Fruit fly (Drosophila melanogaster) whole organism, pupa: Measurements from ENCODE around the gene Cdc37.

ENCODE experiments used
- CG10348 ChIP-seq: fragments of 200-800 bp; sonication (Bioruptor generic); IDR thresholded peaks from 2 replicates; pipeline ENCODE4 v1.3.6; 2022; ENCODE audit warnings: missing biosample characterization, missing genetic modification characterization
- CG12605 ChIP-seq: fragments of 200-800 bp; sonication (Bioruptor generic); IDR thresholded peaks from 2 replicates; pipeline ENCODE4 v1.3.6; 2022; ENCODE audit warnings: missing biosample characterization, missing genetic modification characterization
- CG13204 ChIP-seq: fragments of 200-800 bp; sonication (Bioruptor generic); optimal IDR thresholded peaks from 2 replicates; lab custom pipeline; 2018; ENCODE audit warnings: missing biosample characterization, mild to moderate bottlenecking, missing genetic modification characterization, moderate library complexity
- CG14655 ChIP-seq: fragments of 200-800 bp; sonication (Bioruptor generic); optimal IDR thresholded peaks from 3 replicates; lab custom pipeline; 2017; ENCODE audit warnings: mild to moderate bottlenecking, missing biosample characterization, missing genetic modification reagents, missing genetic modification characterization
- CG15710 ChIP-seq: fragments of 200-800 bp; sonication (Bioruptor generic); optimal IDR thresholded peaks from 2 replicates; lab custom pipeline; 2018; ENCODE audit warnings: missing biosample characterization, mild to moderate bottlenecking, missing genetic modification characterization, moderate library complexity
- CG17806 ChIP-seq: fragments of 200-800 bp; sonication (Bioruptor generic); optimal IDR thresholded peaks from 2 replicates; lab custom pipeline; 2018; ENCODE audit warnings: missing biosample characterization, mild to moderate bottlenecking, missing genetic modification characterization, moderate library complexity
- CG32121 ChIP-seq: fragments of 200-800 bp; sonication (Bioruptor generic); IDR thresholded peaks from 2 replicates; pipeline ENCODE4 v1.3.6; 2022; ENCODE audit warnings: missing biosample characterization, missing genetic modification characterization
- CG34367 ChIP-seq: fragments of 200-800 bp; sonication (Bioruptor generic); optimal IDR thresholded peaks from 2 replicates; lab custom pipeline; 2018; ENCODE audit warnings: missing biosample characterization, mild to moderate bottlenecking, missing genetic modification characterization
- CG4496 ChIP-seq: fragments of 200-800 bp; sonication (Bioruptor generic); IDR thresholded peaks from 3 replicates; pipeline ENCODE4 v1.3.6; 2022; ENCODE audit warnings: missing biosample characterization, missing genetic modification characterization
- CG8159 ChIP-seq: fragments of 200-800 bp; sonication (Bioruptor generic); optimal IDR thresholded peaks from 3 replicates; lab custom pipeline; 2018; ENCODE audit warnings: missing biosample characterization, mild to moderate bottlenecking, missing genetic modification characterization, moderate library complexity
- CG8301 ChIP-seq: fragments of 200-800 bp; sonication (Bioruptor generic); optimal IDR thresholded peaks from 2 replicates; lab custom pipeline; 2018; ENCODE audit warnings: missing biosample characterization, mild to moderate bottlenecking, missing genetic modification characterization
- CG9948 ChIP-seq: fragments of 200-800 bp; sonication (Bioruptor generic); optimal IDR thresholded peaks from 2 replicates; lab custom pipeline; 2018; ENCODE audit warnings: missing biosample characterization, mild to moderate bottlenecking, missing genetic modification characterization, moderate library complexity
- D1 ChIP-seq: fragments of 200-800 bp; sonication (Bioruptor generic); optimal IDR thresholded peaks from 2 replicates; lab custom pipeline; 2018; ENCODE audit warnings: missing biosample characterization, mild to moderate bottlenecking, missing genetic modification characterization, moderate library complexity
- EcR ChIP-seq: fragments of 200-800 bp; sonication (Bioruptor generic); optimal IDR thresholded peaks from 3 replicates; lab custom pipeline; 2019; ENCODE audit warnings: missing biosample characterization, missing genetic modification characterization, mild to moderate bottlenecking, moderate library complexity, missing genetic modification reagents
- Ets98B ChIP-seq: fragments of 200-800 bp; sonication (Bioruptor generic); IDR thresholded peaks from 2 replicates; pipeline ENCODE4 v1.3.6; 2022; ENCODE audit warnings: missing biosample characterization, missing genetic modification characterization
- Pif1A ChIP-seq: fragments of 200-800 bp; sonication (Bioruptor generic); optimal IDR thresholded peaks from 3 replicates; lab custom pipeline; 2016; ENCODE audit warnings: missing biosample characterization, missing genetic modification characterization
- Pif1B ChIP-seq: fragments of 200-800 bp; sonication (Bioruptor generic); optimal IDR thresholded peaks from 3 replicates; lab custom pipeline; 2016; ENCODE audit warnings: missing biosample characterization, missing genetic modification characterization
- Snoo ChIP-seq: fragments of 200-800 bp; sonication (Bioruptor generic); optimal IDR thresholded peaks from 3 replicates; lab custom pipeline; 2017; ENCODE audit warnings: missing biosample characterization, mild to moderate bottlenecking, missing genetic modification characterization, inconsistent platforms
- fd96Ca ChIP-seq: fragments of 200-800 bp; sonication (Bioruptor generic); IDR thresholded peaks from 3 replicates; pipeline ENCODE4 v1.3.6; 2022; ENCODE audit warnings: missing biosample characterization, missing genetic modification characterization
- gl ChIP-seq: fragments of 200-800 bp; sonication (Bioruptor generic); optimal IDR thresholded peaks from 2 replicates; lab custom pipeline; 2018; ENCODE audit warnings: missing biosample characterization, mild to moderate bottlenecking, missing genetic modification characterization
- rn ChIP-seq: fragments of 200-800 bp; sonication (Bioruptor generic); IDR thresholded peaks from 2 replicates; pipeline ENCODE4 v1.3.6; 2022; ENCODE audit warnings: missing biosample characterization, missing genetic modification characterization

The Cdc37 gene

DNA sequence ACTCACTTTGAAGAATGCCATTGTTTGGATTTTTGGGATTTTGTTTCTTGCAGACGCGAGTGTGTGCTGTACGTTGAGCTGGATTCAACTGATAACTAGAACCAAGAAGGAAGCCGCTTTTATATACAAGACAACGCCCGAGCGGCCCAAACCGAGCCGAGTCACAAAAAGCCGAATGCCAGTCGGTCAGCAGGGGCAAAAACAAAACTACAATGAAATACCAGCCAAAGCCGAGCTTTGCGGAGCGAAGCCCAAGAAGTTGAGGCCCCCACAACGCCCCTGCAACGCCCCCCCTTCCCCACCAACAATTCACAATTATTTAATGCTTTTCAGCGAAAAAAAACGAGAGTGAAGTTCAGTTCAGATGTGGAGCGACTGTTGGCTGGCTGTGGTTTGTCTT lies 46.8 kb downstream of the Cdc37 start, which contains the start of gene Cpr62Bc:
Cpr62Bc (minus strand) TSS at position 101 of the 400 bp plus-strand sequence.
- TF ChIP-seq gl (peak; percentile 12), D1 (tag; lab: Kevin White, UChicago) (no peak)

DNA sequence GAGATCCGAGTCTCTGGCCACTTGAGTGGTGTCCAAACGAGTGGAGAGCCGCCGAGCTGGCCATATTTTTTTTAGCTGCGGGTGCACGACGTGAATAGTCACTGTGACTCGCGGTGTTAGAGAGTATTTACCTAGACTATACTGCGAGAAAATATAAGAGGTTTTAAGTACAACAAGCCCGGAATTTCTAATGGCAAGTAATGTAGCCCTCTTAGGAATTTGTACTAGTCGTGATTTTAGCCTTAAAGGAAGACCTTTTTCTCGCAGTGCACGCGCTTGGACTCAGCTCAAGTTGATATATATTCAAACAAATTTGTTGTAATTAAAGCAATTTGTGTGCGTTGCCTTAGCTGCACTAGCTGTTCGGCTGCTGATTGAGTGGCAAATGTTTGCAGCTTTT lies 49.4 kb downstream of the Cdc37 start:
- TF ChIP-seq Snoo (tag; lab: Kevin White, UChicago), result no peak
- 0 out of 2 replicates have a peak, but pooled peaks have one; percentile 36 for TF ChIP-seq CG10348 (GFP tag; lab: Robert Waterston, UW)
- TF ChIP-seq CG34367 (tag; lab: Kevin White, UChicago), result no peak
- TF ChIP-seq CG8301 (tag; lab: Kevin White, UChicago), result peak; percentile 57
- TF ChIP-seq CG9948, result no peak
- peak; percentile 86 for TF ChIP-seq CG4496 (GFP tag; lab: Robert Waterston, UW)
- peak; percentile 59; the same call in 1 of the 2 replicates for TF ChIP-seq rn (GFP tag; lab: Robert Waterston, UW)
- peak; percentile 32; the same call in 1 of the 2 replicates for TF ChIP-seq CG12605
- TF ChIP-seq CG14655 (GFP tag; lab: Kevin White, UChicago), result peak; percentile 47
- no peak for TF ChIP-seq CG13204
- peak; percentile 86 for TF ChIP-seq fd96Ca (GFP tag; lab: Robert Waterston, UW)
- TF ChIP-seq CG17806, result no peak
- TF ChIP-seq CG15710 (tag; lab: Kevin White, UChicago), result no peak
- no peak for TF ChIP-seq D1 (tag; lab: Kevin White, UChicago)
- TF ChIP-seq gl, result no peak
- no peak for TF ChIP-seq EcR (GFP tag; lab: Kevin White, UChicago)
- no peak for TF ChIP-seq CG8159 (tag; lab: Kevin White, UChicago)
- no peak for TF ChIP-seq Pif1A (GFP tag; lab: Kevin White, UChicago)
- TF ChIP-seq CG32121 (GFP tag; lab: Robert Waterston, UW), result peak; percentile 89
- TF ChIP-seq Pif1B (GFP tag; lab: Kevin White, UChicago), result no peak
- peak; percentile 88 for TF ChIP-seq Ets98B
